Worm (Caenorhabditis elegans) whole organism, young adult: Measurements from ENCODE around the gene C27D6.1.

ENCODE experiments used
- D2030.7 ChIP-seq: fragments of 200-800 bp; sonication (Bioruptor generic); IDR thresholded peaks from 2 replicates; pipeline ENCODE4 v1.3.6; 2022; ENCODE audit warnings: missing genetic modification reagents, missing genetic modification characterization, missing compliant biosample characterization
- F10E7.11 ChIP-seq: sonication (generic microtip); optimal IDR thresholded peaks from 2 replicates; lab custom pipeline; 2017; ENCODE audit warnings: mild to moderate bottlenecking, missing genetic modification characterization, moderate library complexity, missing compliant biosample characterization
- F23B12.7 ChIP-seq: sonication (generic microtip); optimal IDR thresholded peaks from 2 replicates; lab custom pipeline; 2017; ENCODE audit warnings: missing genetic modification characterization, mild to moderate bottlenecking, missing compliant biosample characterization, antibody characterized with exemption, moderate library complexity; ENCODE audit not compliant: insufficient read depth
- F55B11.4 ChIP-seq: sonication (generic microtip); optimal IDR thresholded peaks from 2 replicates; lab custom pipeline; 2016; ENCODE audit warnings: missing compliant biosample characterization, missing genetic modification characterization, borderline replicate concordance; ENCODE audit not compliant: insufficient read depth
- F57C9.4 ChIP-seq: sonication (generic microtip); optimal IDR thresholded peaks from 2 replicates; lab custom pipeline; 2017; ENCODE audit warnings: mild to moderate bottlenecking, missing genetic modification characterization, missing compliant biosample characterization
- Y53G8AR.9 ChIP-seq: fragments of 200-800 bp; sonication (Bioruptor generic); conservative IDR thresholded peaks from 2 replicates; pipeline ENCODE4 v1.3.6; 2022; ENCODE audit warnings: missing genetic modification reagents, missing genetic modification characterization, missing compliant biosample characterization
- Y67H2A.10 ChIP-seq: fragments of 200-800 bp; sonication (Bioruptor generic); conservative IDR thresholded peaks from 2 replicates; pipeline ENCODE4 v1.3.6; 2022; ENCODE audit warnings: missing genetic modification reagents, missing genetic modification characterization, missing compliant biosample characterization
- aptf-2 ChIP-seq: fragments of 200-800 bp; sonication (Bioruptor generic); conservative IDR thresholded peaks from 2 replicates; pipeline ENCODE4 v1.3.6; 2022; ENCODE audit warnings: missing genetic modification reagents, missing genetic modification characterization, missing compliant biosample characterization
- atf-7 ChIP-seq: sonication (generic microtip); optimal IDR thresholded peaks from 2 replicates; lab custom pipeline; 2017; ENCODE audit warnings: mild to moderate bottlenecking, missing genetic modification characterization, missing compliant biosample characterization
- attf-6 ChIP-seq: fragments of 200-800 bp; sonication (Bioruptor generic); IDR thresholded peaks from 2 replicates; pipeline ENCODE4 v1.3.6; 2022; ENCODE audit warnings: missing genetic modification reagents, missing genetic modification characterization, missing compliant biosample characterization
- bed-1 ChIP-seq: fragments of 200-800 bp; sonication (Bioruptor generic); IDR thresholded peaks from 2 replicates; pipeline ENCODE4 v1.3.6; 2022; ENCODE audit warnings: missing genetic modification reagents, missing genetic modification characterization, missing compliant biosample characterization
- cebp-1 ChIP-seq, 2 experiments: fragments of 200-800 bp in 1 of 2; sonication (Bioruptor generic) in 1 of 2; sonication (generic microtip) in 1 of 2; IDR thresholded peaks in 1 of 2; optimal IDR thresholded peaks in 1 of 2; 2 replicates each; pipeline versions ENCODE4 v1.3.6 to Lab custom; 2017 to 2022; ENCODE audit warnings: missing compliant biosample characterization in 2 of 2, missing genetic modification characterization in 2 of 2, mild to moderate bottlenecking in 1 of 2, missing genetic modification reagents in 1 of 2, moderate library complexity in 1 of 2
- ceh-27 ChIP-seq: fragments of 200-800 bp; sonication (Bioruptor generic); optimal IDR thresholded peaks from 2 replicates; lab custom pipeline; 2018; ENCODE audit warnings: mild to moderate bottlenecking, missing genetic modification characterization, moderate library complexity, missing compliant biosample characterization
- ceh-40 ChIP-seq: fragments of 200-800 bp; sonication (Bioruptor generic); IDR thresholded peaks from 2 replicates; pipeline ENCODE4 v1.3.6; 2022; ENCODE audit warnings: missing genetic modification characterization, missing compliant biosample characterization
- ceh-58 ChIP-seq: fragments of 200-800 bp; sonication (Bioruptor generic); IDR thresholded peaks from 2 replicates; pipeline ENCODE4 v1.3.6; 2022; ENCODE audit warnings: missing genetic modification characterization, missing compliant biosample characterization
- ceh-91 ChIP-seq: fragments of 200-800 bp; sonication (Bioruptor generic); IDR thresholded peaks from 2 replicates; pipeline ENCODE4 v1.3.6; 2022; ENCODE audit warnings: missing genetic modification reagents, missing genetic modification characterization, missing compliant biosample characterization
- die-1 ChIP-seq: sonication (generic microtip); optimal IDR thresholded peaks from 2 replicates; lab custom pipeline; 2016; ENCODE audit warnings: missing genotype, mild to moderate bottlenecking, missing genetic modification characterization, missing compliant biosample characterization
- dpff-1 ChIP-seq: sonication (generic microtip); optimal IDR thresholded peaks from 2 replicates; lab custom pipeline; 2017; ENCODE audit warnings: mild to moderate bottlenecking, missing genetic modification characterization, missing compliant biosample characterization
- dpl-1 ChIP-seq: fragments of 150-350 bp; optimal IDR thresholded peaks from 2 replicates; lab custom pipeline; 2014; ENCODE audit warnings: missing biosample characterization, missing genetic modification reagents, missing genetic modification characterization
- egrh-3 ChIP-seq: fragments of 200-800 bp; sonication (Bioruptor generic); IDR thresholded peaks from 2 replicates; pipeline ENCODE4 v1.3.6; 2022; ENCODE audit warnings: missing genetic modification reagents, missing genetic modification characterization, missing compliant biosample characterization
- ekl-4 ChIP-seq: fragments of 200-800 bp; sonication (Bioruptor generic); IDR thresholded peaks from 2 replicates; pipeline ENCODE4 v1.3.6; 2022; ENCODE audit warnings: missing genetic modification reagents, missing genetic modification characterization, missing compliant biosample characterization
- ets-4 ChIP-seq: fragments of 200-800 bp; sonication (Bioruptor generic); optimal IDR thresholded peaks from 2 replicates; lab custom pipeline; 2018; ENCODE audit warnings: mild to moderate bottlenecking, missing genetic modification characterization, missing compliant biosample characterization
- fkh-3 ChIP-seq: sonication (generic microtip); optimal IDR thresholded peaks from 2 replicates; lab custom pipeline; 2016; ENCODE audit warnings: mild to moderate bottlenecking, missing genetic modification characterization, missing compliant biosample characterization
- gei-17 ChIP-seq: fragments of 200-800 bp; sonication (Bioruptor generic); optimal IDR thresholded peaks from 2 replicates; lab custom pipeline; 2018; ENCODE audit warnings: mild to moderate bottlenecking, missing genetic modification characterization, missing compliant biosample characterization
- hlh-12 ChIP-seq: sonication (generic microtip); optimal IDR thresholded peaks from 2 replicates; lab custom pipeline; 2016; ENCODE audit warnings: missing genetic modification characterization, missing compliant biosample characterization
- let-526 ChIP-seq: fragments of 200-800 bp; sonication (Bioruptor generic); IDR thresholded peaks from 2 replicates; pipeline ENCODE4 v1.3.6; 2022; ENCODE audit warnings: missing genetic modification reagents, missing genetic modification characterization, missing compliant biosample characterization
- let-607 ChIP-seq, 2 experiments: fragments of 200-800 bp in 1 of 2; sonication (Bioruptor generic) in 1 of 2; sonication (generic microtip) in 1 of 2; optimal IDR thresholded peaks; 2 replicates each; lab custom pipeline; 2016 to 2018; ENCODE audit warnings: mild to moderate bottlenecking in 2 of 2, missing compliant biosample characterization in 2 of 2, missing genetic modification characterization in 2 of 2, moderate library complexity in 2 of 2, missing genotype in 1 of 2
- lin-26 ChIP-seq: fragments of 200-800 bp; sonication (Bioruptor generic); IDR thresholded peaks from 2 replicates; pipeline ENCODE4 v1.3.6; 2022; ENCODE audit warnings: missing genetic modification reagents, missing genetic modification characterization, missing compliant biosample characterization
- lin-40 ChIP-seq: sonication (generic microtip); optimal IDR thresholded peaks from 2 replicates; lab custom pipeline; 2016; ENCODE audit warnings: missing genetic modification characterization, mild to moderate bottlenecking, missing compliant biosample characterization, missing genotype, missing genetic modification reagents
- lir-1 ChIP-seq: fragments of 200-800 bp; sonication (Bioruptor generic); conservative IDR thresholded peaks from 2 replicates; pipeline ENCODE4 v1.3.6; 2022; ENCODE audit warnings: missing genetic modification reagents, missing genetic modification characterization, missing compliant biosample characterization
- lsy-27 ChIP-seq: sonication (generic microtip); optimal IDR thresholded peaks from 2 replicates; lab custom pipeline; 2017; ENCODE audit warnings: missing genetic modification characterization, mild to moderate bottlenecking, missing compliant biosample characterization, antibody characterized with exemption, missing genotype, borderline replicate concordance; ENCODE audit not compliant: insufficient read depth
- madf-10 ChIP-seq: sonication (generic microtip); optimal IDR thresholded peaks from 2 replicates; lab custom pipeline; 2016; ENCODE audit warnings: mild to moderate bottlenecking, missing genetic modification characterization, missing compliant biosample characterization
- mel-28 ChIP-seq: sonication (generic microtip); optimal IDR thresholded peaks from 2 replicates; lab custom pipeline; 2016; ENCODE audit warnings: borderline replicate concordance, mild to moderate bottlenecking, missing genetic modification characterization, missing compliant biosample characterization
- mxl-1 ChIP-seq: sonication (generic microtip); optimal IDR thresholded peaks from 2 replicates; lab custom pipeline; 2016; ENCODE audit warnings: missing genetic modification characterization, missing compliant biosample characterization
- nfya-2 ChIP-seq: fragments of 200-800 bp; sonication (Bioruptor generic); IDR thresholded peaks from 2 replicates; pipeline ENCODE4 v1.3.6; 2022; ENCODE audit warnings: missing genetic modification reagents, missing genetic modification characterization, missing compliant biosample characterization
- nfyb-1 ChIP-seq: fragments of 200-800 bp; sonication (Bioruptor generic); IDR thresholded peaks from 2 replicates; pipeline ENCODE4 v1.3.6; 2022; ENCODE audit warnings: missing genetic modification reagents, missing genetic modification characterization, missing compliant biosample characterization
- nhr-179 ChIP-seq: sonication (generic microtip); optimal IDR thresholded peaks from 2 replicates; lab custom pipeline; 2016; ENCODE audit warnings: mild to moderate bottlenecking, missing genetic modification characterization, missing compliant biosample characterization
- nhr-80 ChIP-seq: sonication (generic microtip); optimal IDR thresholded peaks from 2 replicates; lab custom pipeline; 2016; ENCODE audit warnings: missing genetic modification characterization, missing compliant biosample characterization
- rpc-1 ChIP-seq, 2 experiments: fragments of 150-350 bp in 1 of 2; sonication (generic microtip) in 1 of 2; optimal IDR thresholded peaks; 2 replicates each; lab custom pipeline; 2014 to 2018; ENCODE audit warnings: missing biosample characterization in 1 of 2, missing genetic modification characterization in 1 of 2, missing genetic modification reagents in 1 of 2, missing genotype in 1 of 2
- snpc-1.1 ChIP-seq: sonication (generic microtip); optimal IDR thresholded peaks from 2 replicates; lab custom pipeline; 2017; ENCODE audit warnings: missing genetic modification characterization, mild to moderate bottlenecking, missing compliant biosample characterization, antibody characterized with exemption, moderate library complexity, missing genotype, missing genetic modification reagents; ENCODE audit not compliant: insufficient read depth
- sptf-2 ChIP-seq: fragments of 200-800 bp; sonication (Bioruptor generic); optimal IDR thresholded peaks from 2 replicates; lab custom pipeline; 2018; ENCODE audit warnings: mild to moderate bottlenecking, missing genetic modification characterization, missing compliant biosample characterization
- tbp1 ChIP-seq: fragments of 200-800 bp; sonication (Bioruptor generic); optimal IDR thresholded peaks from 2 replicates; lab custom pipeline; 2018; ENCODE audit warnings: mild to moderate bottlenecking, missing genetic modification characterization, missing compliant biosample characterization
- unc-62 ChIP-seq: fragments of 150-350 bp; optimal IDR thresholded peaks from 2 replicates; lab custom pipeline; 2014; ENCODE audit warnings: missing biosample characterization, missing genetic modification reagents, missing genetic modification characterization
- zim-3 ChIP-seq: sonication (generic microtip); optimal IDR thresholded peaks from 2 replicates; lab custom pipeline; 2017; ENCODE audit warnings: mild to moderate bottlenecking, missing genetic modification characterization, moderate library complexity, missing compliant biosample characterization
- ztf-18 ChIP-seq: sonication (generic microtip); optimal IDR thresholded peaks from 2 replicates; lab custom pipeline; 2016; ENCODE audit warnings: missing genotype, mild to moderate bottlenecking, missing genetic modification characterization, missing compliant biosample characterization
- ztf-25 ChIP-seq: fragments of 200-800 bp; sonication (Bioruptor generic); IDR thresholded peaks from 2 replicates; pipeline ENCODE4 v1.3.6; 2022; ENCODE audit warnings: missing genetic modification reagents, missing genetic modification characterization, missing compliant biosample characterization
- ztf-28 ChIP-seq: fragments of 200-800 bp; sonication (Bioruptor generic); IDR thresholded peaks from 2 replicates; pipeline ENCODE4 v1.3.6; 2022; ENCODE audit warnings: missing genetic modification reagents, missing genetic modification characterization, missing compliant biosample characterization

The C27D6.1 gene

DNA sequence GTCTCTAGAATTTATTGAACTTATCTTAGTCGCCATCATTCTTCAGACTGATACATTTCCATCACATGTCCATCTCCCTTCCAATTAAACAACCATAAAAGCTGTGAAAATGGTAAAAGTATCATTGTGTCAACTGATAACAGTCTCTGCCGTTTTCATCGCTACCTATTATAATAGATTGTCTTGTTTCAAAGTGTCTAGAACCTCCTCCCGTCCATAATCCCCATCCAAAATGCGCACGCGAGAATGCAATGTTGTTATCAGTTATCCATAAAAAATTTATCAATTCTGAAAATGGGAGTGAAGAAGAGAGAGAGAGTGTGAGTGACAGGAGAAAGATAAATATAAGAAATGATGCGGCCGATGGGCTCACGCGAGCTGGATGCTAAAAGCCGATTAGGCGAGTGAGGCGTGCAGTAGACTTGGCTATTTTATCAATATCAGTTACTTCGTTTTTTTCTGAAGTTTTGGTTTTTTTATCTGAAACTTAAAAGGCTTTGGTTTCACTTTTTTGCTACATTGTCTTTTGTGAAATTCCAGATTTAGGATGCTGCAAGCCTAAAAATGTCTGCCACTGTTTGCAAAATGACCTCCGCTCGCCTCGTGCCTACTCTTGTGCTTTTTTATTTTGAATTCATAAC lies 29.5 kb downstream of the C27D6.1 start:
- TF ChIP-seq egrh-3 (GFP tag; lab: Robert Waterston, UW) (no peak), Y67H2A.10 (GFP tag; lab: Robert Waterston, UW) (no peak), fkh-3 (no peak), Y53G8AR.9 (GFP tag; lab: Robert Waterston, UW) (0 out of 2 replicates have a peak, but pooled peaks have one; percentile 25), bed-1 (GFP tag; lab: Robert Waterston, UW) (no peak), nfyb-1 (GFP tag; lab: Robert Waterston, UW) (no peak), mxl-1 (tag; lab: Kevin White, UChicago) (no peak), F55B11.4 (tag; lab: Kevin White, UChicago) (no peak), die-1 (tag; lab: Kevin White, UChicago) (no peak), ceh-58 (GFP tag; lab: Robert Waterston, UW) (no peak), lir-1 (GFP tag; lab: Robert Waterston, UW) (no peak), gei-17 (GFP tag; lab: Kevin White, UChicago) (peak; percentile 4), ceh-40 (GFP tag; lab: Robert Waterston, UW) (no peak), ztf-28 (GFP tag; lab: Robert Waterston, UW) (no peak), F23B12.7 (no peak), cebp-1 (GFP tag; IDR thresholded peaks at IDR 0.05; lab: Robert Waterston, UW) (no peak), cebp-1 (tag; optimal IDR thresholded peaks at IDR 0.05; lab: Kevin White, UChicago) (peak; percentile 48), attf-6 (GFP tag; lab: Robert Waterston, UW) (no peak), ceh-27 (GFP tag; lab: Kevin White, UChicago) (no peak), zim-3 (tag; lab: Kevin White, UChicago) (no peak), sptf-2 (no peak), ekl-4 (GFP tag; lab: Robert Waterston, UW) (no peak), nhr-80 (tag; lab: Kevin White, UChicago) (peak; percentile 96), dpl-1 (GFP tag; lab: Kevin White, UChicago) (no peak), unc-62 (peak; percentile 63), lin-40 (peak; percentile 56), nfya-2 (GFP tag; lab: Robert Waterston, UW) (no peak), ztf-25 (no peak), ets-4 (GFP tag; lab: Kevin White, UChicago) (peak; percentile 39), ztf-18 (tag; lab: Kevin White, UChicago) (no peak), nhr-179 (tag; lab: Kevin White, UChicago) (no peak), ceh-91 (GFP tag; lab: Robert Waterston, UW) (no peak), mel-28 (tag; lab: Kevin White, UChicago) (no peak), dpff-1 (tag; lab: Kevin White, UChicago) (no peak), atf-7 (tag; lab: Kevin White, UChicago) (peak; percentile 84), hlh-12 (no peak), snpc-1.1 (tag; lab: Kevin White, UChicago) (no peak), F57C9.4 (tag; lab: Kevin White, UChicago) (no peak), lin-26 (GFP tag; lab: Robert Waterston, UW) (no peak), let-526 (GFP tag; lab: Robert Waterston, UW) (no peak), rpc-1 (optimal IDR thresholded peaks at IDR 0.05; lab: Kevin White, UChicago) (no peak), rpc-1 (tag; optimal IDR thresholded peaks at IDR 0.05; lab: Kevin White, UChicago) (no peak), madf-10 (tag; lab: Kevin White, UChicago) (peak; percentile 42), tbp1 (GFP tag; lab: Kevin White, UChicago) (peak; percentile 40), D2030.7 (no peak), F10E7.11 (tag; lab: Kevin White, UChicago) (no peak), let-607 (tag; optimal IDR thresholded peaks at IDR 0.05; lab: Kevin White, UChicago) (peak; percentile 21 to 73), lsy-27 (no peak), aptf-2 (GFP tag; lab: Robert Waterston, UW) (no peak)
